Fruit fly (Drosophila melanogaster) Kc167 (cell line): ENCODE data around the gene btsz.

Experiments
- Myc ChIP-seq: fragments of >200 bp; optimal IDR thresholded peaks from 2 replicates; lab custom pipeline; 2017; ENCODE audit warnings: missing external identifiers
- Sin3A ChIP-seq: fragments of >200 bp; optimal IDR thresholded peaks from 2 replicates; lab custom pipeline; 2018; ENCODE audit warnings: missing external identifiers
- h ChIP-seq: fragments of >200 bp; optimal IDR thresholded peaks from 3 replicates; lab custom pipeline; 2018; ENCODE audit warnings: missing external identifiers
- insv ChIP-seq: fragments of >200 bp; optimal IDR thresholded peaks from 3 replicates; lab custom pipeline; 2018; ENCODE audit warnings: missing external identifiers
- psq ChIP-seq: fragments of >200 bp; optimal IDR thresholded peaks from 2 replicates; lab custom pipeline; 2017; ENCODE audit warnings: missing external identifiers
- ttk ChIP-seq: sonication (Bioruptor generic); optimal IDR thresholded peaks from 2 replicates; lab custom pipeline; 2017; ENCODE audit warnings: missing external identifiers

The btsz gene

DNA sequence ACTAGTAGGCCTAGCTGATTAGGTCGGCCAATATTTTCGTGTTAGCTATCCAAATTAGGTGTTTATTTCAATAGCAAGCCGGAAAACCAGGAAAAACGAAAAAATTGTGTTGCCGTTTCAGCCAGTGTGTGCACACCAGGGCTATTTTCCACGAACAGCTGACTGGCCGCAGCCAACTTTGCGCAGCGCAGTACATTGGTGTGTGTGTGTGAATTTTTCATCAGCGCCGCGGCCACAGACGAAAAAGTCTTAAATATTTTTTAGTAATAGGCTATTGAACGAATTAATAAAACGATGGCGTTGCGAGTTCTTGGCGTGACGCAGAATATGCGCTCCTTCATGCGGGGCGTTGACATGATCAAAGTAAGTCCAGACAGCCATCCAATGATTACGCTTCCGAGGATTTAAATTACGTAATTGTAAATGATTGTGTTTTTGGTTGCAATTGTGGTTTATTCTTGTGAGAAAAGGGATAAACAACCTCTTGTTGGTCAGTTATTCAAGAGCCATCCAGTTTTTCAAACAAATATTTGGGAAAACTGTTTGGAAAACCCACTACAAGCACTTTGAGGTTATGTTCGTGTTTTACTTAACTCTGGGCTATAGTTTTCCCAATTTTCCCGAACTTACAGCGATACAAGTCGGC lies 14.9 kb upstream of the btsz start, which contains the start of the genes CycC and UQCR-C1:
Gene CycC (minus strand): TSS at position 142 of the 646 bp plus-strand sequence.
Gene UQCR-C1 (plus strand): TSS at position 168 of the 646 bp plus-strand sequence.
- TF ChIP-seq Myc (lab: Kevin White, UChicago): no peak
- TF ChIP-seq psq: no peak
- no peak for TF ChIP-seq Sin3A
- TF ChIP-seq ttk: no peak
- TF ChIP-seq insv (lab: Kevin White, UChicago): no peak
- TF ChIP-seq h: no peak

DNA sequence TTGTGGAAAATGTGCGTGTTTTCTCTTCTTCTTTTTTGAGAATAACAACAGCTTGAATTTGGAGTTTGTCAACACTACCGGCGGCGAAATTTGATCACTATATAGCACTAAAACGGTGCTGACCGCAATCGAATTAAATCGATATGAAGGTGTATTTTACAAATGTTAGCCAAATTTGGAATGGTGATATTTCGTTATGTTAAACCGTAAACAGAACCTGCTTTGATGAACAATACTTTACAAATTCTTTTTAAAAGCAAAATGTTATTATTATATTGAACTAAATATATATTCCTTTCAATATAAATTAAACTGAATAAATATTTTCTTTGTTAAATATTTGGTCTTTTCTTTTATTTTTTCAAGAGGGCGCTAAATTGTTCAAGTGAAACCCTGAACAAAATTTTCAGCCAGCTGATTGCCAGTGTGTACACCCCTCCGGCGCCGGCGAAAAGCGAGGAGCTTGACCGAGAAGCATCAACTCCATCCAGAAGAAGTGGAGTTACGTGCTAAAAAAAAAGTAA lies 10.8 kb upstream of the btsz start, which contains the start of the genes Rrp6, CG33331 and CG33332:
Gene Rrp6 (minus strand): TSS at position 236 of the 524 bp plus-strand sequence.
Gene CG33331 (plus strand): TSS at position 446 of the 524 bp plus-strand sequence.
Gene CG33332 (plus strand): TSS at position 446 of the 524 bp plus-strand sequence.
- no peak for TF ChIP-seq insv (lab: Kevin White, UChicago)
- TF ChIP-seq ttk: no peak
- no peak for TF ChIP-seq h
- TF ChIP-seq psq: no peak

DNA sequence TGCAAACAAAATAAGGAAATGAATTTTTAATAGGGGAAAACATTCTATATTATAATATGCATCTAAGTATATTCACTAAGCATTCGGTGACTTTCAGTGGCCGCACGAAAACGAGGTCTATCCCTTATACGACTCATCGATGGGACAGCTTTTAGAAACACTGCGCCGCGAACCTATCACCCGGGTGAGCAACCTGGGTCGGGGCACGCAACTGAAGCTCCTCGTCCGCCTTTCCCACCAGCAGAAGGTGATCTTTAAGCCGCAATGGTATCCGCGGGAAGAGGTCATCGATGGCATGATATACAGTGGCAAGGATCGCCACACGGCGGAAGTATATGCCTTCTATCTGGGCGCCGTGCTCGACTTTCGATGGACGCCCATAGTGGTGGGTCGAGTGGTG lies 5.6 kb upstream of the btsz start:
- no peak for TF ChIP-seq Sin3A
- TF ChIP-seq Myc (lab: Kevin White, UChicago): no peak
- no peak for TF ChIP-seq ttk
- no peak for TF ChIP-seq insv (lab: Kevin White, UChicago)
- no peak for TF ChIP-seq h
- no peak for TF ChIP-seq psq

DNA sequence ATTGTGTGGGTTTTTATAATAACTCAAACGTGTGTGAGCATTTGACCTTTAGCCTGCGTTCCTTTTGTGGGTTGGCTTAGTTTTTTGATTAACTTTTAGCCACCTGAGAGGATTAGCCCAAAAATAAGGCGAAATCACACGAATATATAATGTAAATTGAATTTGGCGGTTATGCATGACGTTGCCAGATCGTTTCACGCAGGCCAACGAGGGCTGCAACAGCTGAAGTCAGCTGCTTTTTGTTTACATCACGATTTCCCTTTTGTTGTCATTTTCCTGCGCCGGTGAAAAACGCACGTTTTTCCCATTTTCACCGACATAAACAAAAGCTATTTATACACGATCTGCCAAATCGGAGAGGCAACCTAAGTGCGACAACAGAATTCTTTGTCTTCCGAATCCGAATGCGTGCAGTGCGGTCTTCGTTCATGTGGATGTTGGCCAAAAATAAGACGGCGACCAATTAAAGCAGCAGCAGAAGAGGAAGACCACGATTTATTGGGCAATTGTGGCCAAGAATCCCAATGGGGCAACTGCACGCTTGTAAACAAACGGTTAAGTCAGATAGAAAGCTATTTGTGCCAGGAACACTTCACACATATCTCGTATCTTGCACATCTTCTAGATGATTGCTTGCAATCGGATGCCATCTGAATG lies 4.0 kb upstream of the btsz start, which contains the start of gene CG3631:
Gene CG3631 (plus strand): TSS at position 251 of the 657 bp plus-strand sequence.
- TF ChIP-seq insv (lab: Kevin White, UChicago) (no peak), psq (no peak), Myc (lab: Kevin White, UChicago) (no peak), ttk (no peak), Sin3A (no peak), h (no peak)

DNA sequence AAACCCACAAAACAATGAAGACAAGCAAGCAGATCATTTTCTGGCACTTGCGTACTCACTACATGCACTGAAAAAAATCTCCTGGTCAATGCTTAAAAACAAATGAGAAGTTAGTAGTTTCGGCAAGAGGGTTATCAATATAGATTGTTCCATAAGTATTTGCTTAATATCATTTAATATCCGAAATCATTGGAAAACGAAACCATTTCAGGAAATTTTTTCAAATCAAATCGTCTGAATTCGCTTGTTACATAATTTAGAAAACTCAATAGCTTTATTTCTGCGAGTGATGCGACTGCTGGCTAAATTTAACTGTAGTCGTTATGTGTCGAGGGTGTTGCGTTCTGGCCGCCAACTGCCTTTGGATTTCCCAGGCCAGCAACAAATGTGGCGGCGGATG lies 2.9 kb upstream of the btsz start:
- TF ChIP-seq h: no peak
- TF ChIP-seq Myc (lab: Kevin White, UChicago): no peak
- no peak for TF ChIP-seq Sin3A
- no peak for TF ChIP-seq psq
- TF ChIP-seq insv (lab: Kevin White, UChicago): no peak
- no peak for TF ChIP-seq ttk

DNA sequence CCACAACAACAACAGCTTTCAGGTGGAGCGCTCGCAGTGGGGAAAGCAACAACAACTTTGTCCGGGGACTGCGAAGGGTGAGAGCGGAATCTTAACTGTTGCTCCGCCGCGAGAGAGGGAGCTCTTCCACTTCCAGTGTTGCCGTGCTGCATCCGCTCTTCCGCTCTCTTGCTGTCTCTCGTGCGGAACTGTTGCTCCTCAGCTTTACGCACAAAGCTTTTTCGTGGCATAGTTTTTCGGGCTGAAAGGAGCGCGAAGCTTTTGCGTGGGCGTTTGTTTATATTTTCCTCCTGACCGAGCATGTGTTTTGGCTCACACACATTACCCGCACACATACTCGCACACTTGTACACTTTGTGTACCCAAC lies 660 bp upstream of the btsz start:
- TF ChIP-seq ttk: no peak
- TF ChIP-seq Sin3A: no peak
- TF ChIP-seq h: no peak
- TF ChIP-seq psq: no peak
- no peak for TF ChIP-seq insv (lab: Kevin White, UChicago)
- no peak for TF ChIP-seq Myc (lab: Kevin White, UChicago)

DNA sequence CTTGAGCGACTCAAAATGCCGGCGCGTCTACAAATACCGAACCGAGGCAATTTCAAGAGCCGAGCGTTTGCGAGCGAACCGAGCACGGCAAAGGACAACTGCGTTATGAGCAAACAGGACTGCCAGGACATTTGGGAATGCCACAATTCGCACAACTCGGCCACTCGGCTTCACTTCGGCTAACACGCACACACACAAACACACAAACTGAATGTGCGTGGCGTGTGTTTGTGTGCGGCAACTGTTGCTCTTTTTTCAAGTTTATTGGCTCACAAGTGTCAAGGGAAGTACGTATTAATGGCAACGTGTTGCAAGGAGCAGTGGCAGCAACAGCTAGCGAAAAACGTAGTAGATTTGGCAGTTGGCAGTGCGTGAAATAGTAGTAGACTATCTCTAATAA lies 1.9 kb downstream of the btsz start:
- no peak for TF ChIP-seq Myc (lab: Kevin White, UChicago)
- no peak for TF ChIP-seq insv (lab: Kevin White, UChicago)
- TF ChIP-seq ttk: no peak
- no peak for TF ChIP-seq Sin3A
- no peak for TF ChIP-seq psq
- TF ChIP-seq h: no peak

DNA sequence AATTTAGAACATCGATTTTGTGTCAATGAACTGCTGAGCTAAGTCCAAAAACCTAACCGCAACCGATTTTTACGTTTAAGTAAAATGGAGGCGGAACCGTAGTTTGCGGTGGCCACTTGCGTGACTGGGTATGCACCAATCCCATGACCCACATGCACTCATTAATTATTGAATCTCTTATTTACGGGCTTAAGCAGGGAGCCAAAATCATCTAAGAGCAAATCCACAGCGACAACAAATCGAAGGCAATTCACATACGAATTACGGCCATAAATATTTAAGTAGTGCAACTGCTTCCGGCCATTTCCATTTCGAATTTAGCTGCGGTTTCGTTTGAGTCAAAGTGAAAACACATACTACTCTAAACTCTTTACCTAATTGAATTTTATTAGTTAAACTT lies 10.5 kb downstream of the btsz start:
- no peak for TF ChIP-seq Myc (lab: Kevin White, UChicago)
- no peak for TF ChIP-seq ttk
- no peak for TF ChIP-seq h
- no peak for TF ChIP-seq psq
- TF ChIP-seq insv (lab: Kevin White, UChicago): no peak
- no peak for TF ChIP-seq Sin3A

DNA sequence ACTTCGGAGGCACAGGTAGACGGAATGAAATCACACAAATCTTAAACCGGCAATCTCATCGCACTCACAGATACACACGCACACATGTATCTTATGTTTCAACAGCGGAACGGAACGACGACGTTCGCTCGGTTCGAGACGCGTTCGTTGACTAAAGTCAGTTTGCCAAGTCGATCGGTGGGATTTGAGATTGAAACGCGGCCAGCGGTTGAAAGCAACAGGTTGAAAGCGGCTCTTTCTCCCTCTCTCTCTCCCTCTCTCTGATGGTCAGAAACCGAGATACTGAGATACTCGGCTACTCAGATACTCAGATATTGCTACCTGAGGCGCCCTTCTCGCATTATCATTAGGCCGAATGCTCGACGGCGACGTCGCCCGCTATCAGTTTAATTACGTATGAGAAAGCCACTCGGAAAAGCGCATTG lies 21.5 kb downstream of the btsz start:
- no peak for TF ChIP-seq Myc (lab: Kevin White, UChicago)
- TF ChIP-seq insv (lab: Kevin White, UChicago): no peak

DNA sequence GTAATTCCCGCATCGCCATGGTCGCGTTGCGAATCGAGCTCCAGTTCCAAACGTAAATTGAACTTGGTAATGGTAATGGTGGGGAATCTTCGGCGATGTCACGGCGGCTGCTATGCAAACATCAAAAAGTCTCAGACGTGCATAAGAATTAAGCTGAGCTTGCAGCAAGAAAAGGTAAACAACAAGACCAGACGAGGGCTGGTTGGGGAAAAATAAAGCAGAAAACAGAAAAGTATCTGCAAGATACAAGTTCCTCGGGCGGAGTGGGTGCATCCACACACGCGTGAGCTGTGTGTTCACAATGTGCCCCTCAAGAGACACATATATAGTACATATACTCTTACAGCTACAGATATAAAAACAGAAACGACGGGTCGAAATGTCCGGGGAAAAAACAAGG lies 22.7 kb downstream of the btsz start:
- TF ChIP-seq Sin3A (no peak), ttk (no peak), Myc (lab: Kevin White, UChicago) (no peak), psq (no peak), h (no peak)

DNA sequence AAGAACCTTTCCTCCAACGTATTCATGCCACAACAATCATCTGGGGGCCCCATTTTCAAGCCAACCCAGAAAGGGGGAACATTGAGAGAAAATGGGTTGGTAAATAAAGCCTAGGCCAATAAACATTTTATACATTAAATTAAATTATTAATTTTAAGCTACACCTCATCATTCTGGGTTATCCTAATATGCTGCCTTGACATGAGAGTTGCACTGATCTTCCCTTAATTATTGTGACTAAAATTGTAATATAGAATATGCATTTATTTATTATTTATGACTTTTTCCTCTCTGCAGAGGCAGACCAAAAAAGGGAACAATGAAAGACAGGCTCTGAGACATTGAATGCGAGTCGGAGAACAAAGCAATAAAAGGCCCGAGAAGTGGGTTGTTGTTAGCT lies 27.4 kb downstream of the btsz start:
- TF ChIP-seq Sin3A (no peak), psq (no peak), ttk (no peak), h (no peak), insv (lab: Kevin White, UChicago) (no peak), Myc (lab: Kevin White, UChicago) (no peak)

DNA sequence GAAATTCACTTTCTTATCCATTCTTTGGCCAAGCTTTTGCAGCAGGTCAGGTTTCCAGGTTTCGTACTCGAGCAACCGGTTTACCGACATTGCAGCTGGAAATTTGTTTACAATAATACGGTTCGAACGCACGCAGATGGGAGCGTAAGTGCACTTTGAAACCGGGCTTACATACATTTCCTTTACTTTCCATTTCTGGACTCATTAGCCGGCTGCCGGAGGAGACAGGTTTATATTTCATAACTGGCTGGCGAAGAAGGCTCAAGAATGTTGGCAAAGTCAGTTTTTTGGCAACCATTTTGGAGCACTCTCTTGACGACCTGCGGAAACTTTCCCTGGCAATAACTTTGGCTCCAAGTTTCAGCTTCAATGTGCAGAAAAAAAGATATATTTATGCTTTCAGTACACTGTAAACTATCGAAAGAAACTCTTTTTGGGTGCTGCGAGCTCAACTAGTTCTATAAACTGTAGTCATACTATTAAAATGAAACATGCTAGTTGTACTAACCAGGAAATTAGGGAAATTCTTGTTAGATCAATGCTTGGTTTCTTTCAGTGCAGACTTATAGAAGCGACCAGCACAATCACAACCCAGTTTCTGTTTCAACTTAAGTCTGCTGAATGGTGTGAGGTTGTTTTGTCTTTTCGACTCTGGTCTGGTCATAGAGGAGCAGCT lies 28.2 kb downstream of the btsz start:
- TF ChIP-seq h: no peak
- TF ChIP-seq Sin3A: no peak
- no peak for TF ChIP-seq ttk
- TF ChIP-seq Myc (lab: Kevin White, UChicago): no peak
- no peak for TF ChIP-seq psq
- no peak for TF ChIP-seq insv (lab: Kevin White, UChicago)

DNA sequence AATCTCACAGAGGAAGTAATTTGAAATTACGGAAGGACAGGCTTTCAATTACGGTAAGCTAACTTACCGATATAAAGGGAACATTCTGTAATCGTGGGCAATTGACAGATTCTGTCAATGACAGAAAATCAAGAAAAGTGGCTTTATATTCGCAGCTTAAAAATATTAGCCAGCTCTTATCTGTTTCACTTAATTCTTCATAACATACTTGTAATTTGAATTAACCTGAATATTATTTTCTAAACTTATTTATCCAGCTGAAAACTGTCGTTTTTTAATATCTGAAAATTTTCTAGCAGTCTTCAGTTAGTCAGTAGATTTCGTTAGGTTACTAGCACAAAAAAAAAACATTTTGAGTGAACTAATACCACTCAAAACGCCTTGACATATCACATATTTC lies 30.5 kb downstream of the btsz start, which contains the start of gene CG3610:
Gene CG3610 (plus strand): TSS at position 301 of the 400 bp plus-strand sequence.
- TF ChIP-seq psq (no peak), h (no peak), insv (lab: Kevin White, UChicago) (no peak), Sin3A (no peak), ttk (no peak), Myc (lab: Kevin White, UChicago) (no peak)
